Worm (Caenorhabditis elegans): Measurements from ENCODE around the gene hrg-10.

ce11 chrV:18930748-18931147 is 26.4 kb downstream of the hrg-10 start:
- TF ChIP-seq elt-2 (tag; optimal IDR thresholded peaks at IDR 0.05), result no peak
- TF ChIP-seq pqm-1 (tag; optimal IDR thresholded peaks at IDR 0.05), result no peak
- no peak for TF ChIP-seq nhr-12 (tag; optimal IDR thresholded peaks at IDR 0.05)
- no peak for TF ChIP-seq unc-39 (tag; optimal IDR thresholded peaks at IDR 0.05)
- TF ChIP-seq egl-5 (tag; optimal IDR thresholded peaks at IDR 0.05), result no peak
- TF ChIP-seq fkh-2 (tag; optimal IDR thresholded peaks at IDR 0.05), result no peak
- TF ChIP-seq ceh-28 (tag; optimal IDR thresholded peaks at IDR 0.05), result no peak
- no peak for TF ChIP-seq nhr-23 (tag; optimal IDR thresholded peaks at IDR 0.05)

All from whole organism, L3 larva.